Worm (Caenorhabditis elegans): ENCODE measurements around the gene acl-13.

The acl-13 gene

ce11 chrIV:12443936-12444335 is 33.7 kb downstream of the acl-13 start, which contains the start of gene C25G4.2:
Gene C25G4.2, minus strand, starts transcription at chrIV:12444035.
- no peak for TF ChIP-seq tbx-11 (GFP tag; IDR thresholded peaks at IDR 0.05)
- no peak for TF ChIP-seq ets-7 (tag; optimal IDR thresholded peaks at IDR 0.05)
- no peak for TF ChIP-seq ceh-13 (GFP tag; optimal IDR thresholded peaks at IDR 0.05)
- no peak for TF ChIP-seq F13C5.2 (tag; optimal IDR thresholded peaks at IDR 0.05)
- TF ChIP-seq hnd-1 (tag; optimal IDR thresholded peaks at IDR 0.05): no peak
- no peak for TF ChIP-seq tbx-37 (GFP tag; conservative IDR thresholded peaks at IDR 0.05)

ce11 chrIV:12445463-12445934 is 35.2 kb downstream of the acl-13 start, which contains the start of gene C25G4.3:
Gene C25G4.3, minus strand, starts transcription at chrIV:12445884.
- TF ChIP-seq hmbx-1 (tag; optimal IDR thresholded peaks at IDR 0.05) (no peak), ceh-36 (tag; optimal IDR thresholded peaks at IDR 0.05) (no peak), hmg-4 (GFP tag; optimal IDR thresholded peaks at IDR 0.05) (no peak), B0310.2 (tag; optimal IDR thresholded peaks at IDR 0.05) (no peak), F13C5.2 (tag; optimal IDR thresholded peaks at IDR 0.05) (no peak), tbx-11 (GFP tag; IDR thresholded peaks at IDR 0.05) (no peak), scrt-1 (GFP tag; IDR thresholded peaks at IDR 0.05) (no peak), flt-1 (GFP tag; IDR thresholded peaks at IDR 0.05) (no peak), pes-1 (GFP tag; IDR thresholded peaks at IDR 0.05) (no peak), tbx-37 (GFP tag; conservative IDR thresholded peaks at IDR 0.05) (no peak), tra-4 (tag; optimal IDR thresholded peaks at IDR 0.05) (no peak), ceh-13 (GFP tag; optimal IDR thresholded peaks at IDR 0.05) (no peak), hnd-1 (tag; optimal IDR thresholded peaks at IDR 0.05) (no peak), ets-7 (tag; optimal IDR thresholded peaks at IDR 0.05) (no peak), sea-1 (GFP tag; conservative IDR thresholded peaks at IDR 0.05) (no peak)

- TF ChIP-seq B0310.2 (tag; optimal IDR thresholded peaks at IDR 0.05) (no peak), F13C5.2 (tag; optimal IDR thresholded peaks at IDR 0.05) (peak; percentile 18), ceh-13 (GFP tag; optimal IDR thresholded peaks at IDR 0.05) (no peak)
These were observed 41.1 kb downstream of the acl-13 start, which contains the start of gene dpy-26 for ce11 chrIV:12451225-12451831. Gene dpy-26, minus strand, starts transcription at chrIV:12451335.

- TF ChIP-seq hnd-1 (tag; optimal IDR thresholded peaks at IDR 0.05): no peak
- TF ChIP-seq sea-1 (GFP tag; conservative IDR thresholded peaks at IDR 0.05): no peak
- TF ChIP-seq pes-1 (GFP tag; IDR thresholded peaks at IDR 0.05): no peak
- no peak for TF ChIP-seq ceh-36 (tag; optimal IDR thresholded peaks at IDR 0.05)
- TF ChIP-seq ceh-13 (GFP tag; optimal IDR thresholded peaks at IDR 0.05): no peak
- no peak for TF ChIP-seq flt-1 (GFP tag; IDR thresholded peaks at IDR 0.05)
- no peak for TF ChIP-seq aly-1 (tag; optimal IDR thresholded peaks at IDR 0.05)
- TF ChIP-seq tra-4 (tag; optimal IDR thresholded peaks at IDR 0.05): no peak
- TF ChIP-seq ama-1 (optimal IDR thresholded peaks at IDR 0.05): no peak
- no peak for TF ChIP-seq scrt-1 (GFP tag; IDR thresholded peaks at IDR 0.05)
- no peak for TF ChIP-seq F13C5.2 (tag; optimal IDR thresholded peaks at IDR 0.05)
- TF ChIP-seq hmbx-1 (tag; optimal IDR thresholded peaks at IDR 0.05): no peak
- no peak for TF ChIP-seq B0310.2 (tag; optimal IDR thresholded peaks at IDR 0.05)
- TF ChIP-seq ets-7 (tag; optimal IDR thresholded peaks at IDR 0.05): no peak
- no peak for TF ChIP-seq tbx-11 (GFP tag; IDR thresholded peaks at IDR 0.05)
- TF ChIP-seq tbx-37 (GFP tag; conservative IDR thresholded peaks at IDR 0.05): no peak
These were observed 43.8 kb downstream of the acl-13 start, which contains the start of gene spe-44 for ce11 chrIV:12454115-12454514. Gene spe-44, minus strand, starts transcription at chrIV:12454215.

ce11 chrIV:12454750-12455149 is 44.5 kb downstream of the acl-13 start, which contains the start of gene smz-1:
Gene smz-1, plus strand, starts transcription at chrIV:12455050.
- TF ChIP-seq tbx-37 (GFP tag; conservative IDR thresholded peaks at IDR 0.05): no peak
- TF ChIP-seq ama-1 (optimal IDR thresholded peaks at IDR 0.05): no peak
- TF ChIP-seq ets-7 (tag; optimal IDR thresholded peaks at IDR 0.05): no peak
- no peak for TF ChIP-seq flt-1 (GFP tag; IDR thresholded peaks at IDR 0.05)
- no peak for TF ChIP-seq tra-4 (tag; optimal IDR thresholded peaks at IDR 0.05)
- no peak for TF ChIP-seq hmbx-1 (tag; optimal IDR thresholded peaks at IDR 0.05)
- TF ChIP-seq hmg-4 (GFP tag; optimal IDR thresholded peaks at IDR 0.05): no peak
- no peak for TF ChIP-seq ceh-13 (GFP tag; optimal IDR thresholded peaks at IDR 0.05)
- no peak for TF ChIP-seq B0310.2 (tag; optimal IDR thresholded peaks at IDR 0.05)
- TF ChIP-seq tbx-11 (GFP tag; IDR thresholded peaks at IDR 0.05): no peak
- no peak for TF ChIP-seq ceh-36 (tag; optimal IDR thresholded peaks at IDR 0.05)
- no peak for TF ChIP-seq scrt-1 (GFP tag; IDR thresholded peaks at IDR 0.05)
- no peak for TF ChIP-seq F13C5.2 (tag; optimal IDR thresholded peaks at IDR 0.05)
- no peak for TF ChIP-seq sea-1 (GFP tag; conservative IDR thresholded peaks at IDR 0.05)
- TF ChIP-seq pes-1 (GFP tag; IDR thresholded peaks at IDR 0.05): no peak
- no peak for TF ChIP-seq aly-1 (tag; optimal IDR thresholded peaks at IDR 0.05)
- no peak for TF ChIP-seq hnd-1 (tag; optimal IDR thresholded peaks at IDR 0.05)

ce11 chrIV:12456613-12457012 is 46.3 kb downstream of the acl-13 start, which contains the start of gene C25G4.7:
Gene C25G4.7, plus strand, starts transcription at chrIV:12456913.
- TF ChIP-seq pes-1 (GFP tag; IDR thresholded peaks at IDR 0.05) (no peak), ceh-13 (GFP tag; optimal IDR thresholded peaks at IDR 0.05) (no peak), F13C5.2 (tag; optimal IDR thresholded peaks at IDR 0.05) (no peak), hmg-4 (GFP tag; optimal IDR thresholded peaks at IDR 0.05) (no peak), flt-1 (GFP tag; IDR thresholded peaks at IDR 0.05) (no peak), tra-4 (tag; optimal IDR thresholded peaks at IDR 0.05) (no peak), hmbx-1 (tag; optimal IDR thresholded peaks at IDR 0.05) (no peak), ceh-36 (tag; optimal IDR thresholded peaks at IDR 0.05) (no peak), ets-7 (tag; optimal IDR thresholded peaks at IDR 0.05) (no peak), tbx-37 (GFP tag; conservative IDR thresholded peaks at IDR 0.05) (no peak), B0310.2 (tag; optimal IDR thresholded peaks at IDR 0.05) (no peak), sea-1 (GFP tag; conservative IDR thresholded peaks at IDR 0.05) (no peak), scrt-1 (GFP tag; IDR thresholded peaks at IDR 0.05) (no peak), hnd-1 (tag; optimal IDR thresholded peaks at IDR 0.05) (no peak), aly-1 (tag; optimal IDR thresholded peaks at IDR 0.05) (no peak), ama-1 (optimal IDR thresholded peaks at IDR 0.05) (no peak), tbx-11 (GFP tag; IDR thresholded peaks at IDR 0.05) (no peak)
